Worm (Caenorhabditis elegans) whole organism, early embryonic: ENCODE results near the gene F53H2.1.

Experiments
- B0310.2 ChIP-seq: sonication (generic microtip); optimal IDR thresholded peaks from 2 replicates; lab custom pipeline; 2016; ENCODE audit warnings: mild to moderate bottlenecking, missing genetic modification characterization, missing compliant biosample characterization
- F13C5.2 ChIP-seq: sonication (generic microtip); optimal IDR thresholded peaks from 2 replicates; lab custom pipeline; 2017; ENCODE audit warnings: mild to moderate bottlenecking, missing genetic modification characterization, inconsistent platforms, missing compliant biosample characterization
- aly-1 ChIP-seq: sonication (generic microtip); optimal IDR thresholded peaks from 2 replicates; lab custom pipeline; 2016; ENCODE audit warnings: missing genetic modification characterization, missing compliant biosample characterization
- ama-1 ChIP-seq: fragments of 150-350 bp; optimal IDR thresholded peaks from 2 replicates; lab custom pipeline; 2014
- ceh-13 ChIP-seq: fragments of 200-800 bp; sonication (Bioruptor generic); optimal IDR thresholded peaks from 2 replicates; lab custom pipeline; 2018; ENCODE audit warnings: mild to moderate bottlenecking, missing genetic modification characterization, missing compliant biosample characterization
- ceh-36 ChIP-seq: sonication (generic microtip); optimal IDR thresholded peaks from 2 replicates; lab custom pipeline; 2016; ENCODE audit warnings: missing genetic modification characterization, inconsistent platforms, missing compliant biosample characterization
- ets-7 ChIP-seq: sonication (generic microtip); optimal IDR thresholded peaks from 2 replicates; lab custom pipeline; 2016; ENCODE audit warnings: missing genotype, missing genetic modification characterization, missing compliant biosample characterization
- flt-1 ChIP-seq: fragments of 200-800 bp; sonication (Bioruptor generic); IDR thresholded peaks from 2 replicates; pipeline ENCODE4 v1.3.6; 2022; ENCODE audit warnings: missing genetic modification characterization, missing compliant biosample characterization
- hmbx-1 ChIP-seq: sonication (generic microtip); optimal IDR thresholded peaks from 2 replicates; lab custom pipeline; 2016; ENCODE audit warnings: mild to moderate bottlenecking, missing genetic modification characterization, missing compliant biosample characterization
- hmg-4 ChIP-seq: fragments of 200-800 bp; sonication (Bioruptor generic); optimal IDR thresholded peaks from 2 replicates; lab custom pipeline; 2018; ENCODE audit warnings: mild to moderate bottlenecking, missing genetic modification characterization, missing compliant biosample characterization
- hnd-1 ChIP-seq: sonication (generic microtip); optimal IDR thresholded peaks from 2 replicates; lab custom pipeline; 2016; ENCODE audit warnings: missing genetic modification characterization, missing compliant biosample characterization
- pes-1 ChIP-seq: fragments of 200-800 bp; sonication (Bioruptor generic); IDR thresholded peaks from 2 replicates; pipeline ENCODE4 v1.3.6; 2022; ENCODE audit warnings: missing genetic modification reagents, missing genetic modification characterization, missing compliant biosample characterization
- scrt-1 ChIP-seq: fragments of 200-800 bp; sonication (Bioruptor generic); IDR thresholded peaks from 2 replicates; pipeline ENCODE4 v1.3.6; 2022; ENCODE audit warnings: missing genetic modification characterization, missing compliant biosample characterization
- sea-1 ChIP-seq: fragments of 200-800 bp; sonication (Bioruptor generic); conservative IDR thresholded peaks from 2 replicates; pipeline ENCODE4 v1.3.6; 2022; ENCODE audit warnings: missing genetic modification characterization, missing compliant biosample characterization
- tbx-11 ChIP-seq: fragments of 200-800 bp; sonication (Bioruptor generic); IDR thresholded peaks from 2 replicates; pipeline ENCODE4 v1.3.6; 2022; ENCODE audit warnings: missing genetic modification characterization, missing compliant biosample characterization
- tbx-37 ChIP-seq: fragments of 200-800 bp; sonication (Bioruptor generic); conservative IDR thresholded peaks from 2 replicates; pipeline ENCODE4 v1.3.6; 2022; ENCODE audit warnings: missing genetic modification reagents, missing genetic modification characterization, missing compliant biosample characterization
- tra-4 ChIP-seq: sonication (generic microtip); optimal IDR thresholded peaks from 2 replicates; lab custom pipeline; 2017; ENCODE audit warnings: missing genetic modification characterization, missing compliant biosample characterization

The F53H2.1 gene

DNA sequence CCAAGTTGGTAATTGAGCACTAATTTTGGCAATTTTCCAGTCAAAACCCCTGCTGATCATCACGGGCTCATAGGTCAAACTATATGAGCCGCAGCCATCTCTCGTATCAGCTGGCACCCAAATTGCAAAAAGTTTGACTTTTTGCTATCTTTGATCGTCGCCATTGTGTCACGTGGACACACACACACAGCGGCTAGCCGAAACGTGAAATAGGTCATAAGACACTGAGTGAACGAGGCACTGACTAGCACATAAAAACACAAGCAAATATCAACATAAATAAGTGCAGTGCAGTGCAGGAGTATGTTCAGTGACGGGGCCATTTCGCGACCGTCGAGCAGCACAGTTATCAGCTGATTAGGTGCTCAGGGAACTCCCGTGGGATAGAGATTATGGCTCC is 31.3 kb downstream of the F53H2.1 start:
- no peak for TF ChIP-seq pes-1 (GFP tag; lab: Robert Waterston, UW)
- TF ChIP-seq hmg-4 (GFP tag; lab: Kevin White, UChicago): no peak
- no peak for TF ChIP-seq ceh-13 (GFP tag; lab: Kevin White, UChicago)
- TF ChIP-seq scrt-1: no peak
- no peak for TF ChIP-seq ceh-36 (tag; lab: Kevin White, UChicago)
- no peak for TF ChIP-seq hmbx-1
- TF ChIP-seq B0310.2 (tag; lab: Kevin White, UChicago): no peak
- TF ChIP-seq F13C5.2 (tag; lab: Kevin White, UChicago): no peak
- no peak for TF ChIP-seq hnd-1 (tag; lab: Kevin White, UChicago)
- TF ChIP-seq tra-4 (tag; lab: Kevin White, UChicago): no peak
- TF ChIP-seq aly-1: no peak
- no peak for TF ChIP-seq tbx-11 (GFP tag; lab: Robert Waterston, UW)
- no peak for TF ChIP-seq ama-1 (lab: Kevin White, UChicago)
- no peak for TF ChIP-seq flt-1 (GFP tag; lab: Robert Waterston, UW)

- TF ChIP-seq B0310.2 (tag; lab: Kevin White, UChicago): no peak
These were observed 32.1 kb downstream of the F53H2.1 start for ce11 chrV:20419643-20420042.

ce11 chrV:20422738-20423137 is 35.2 kb downstream of the F53H2.1 start:
- no peak for TF ChIP-seq F13C5.2 (tag; lab: Kevin White, UChicago)
- TF ChIP-seq tbx-37: no peak
- no peak for TF ChIP-seq tbx-11 (GFP tag; lab: Robert Waterston, UW)
- TF ChIP-seq sea-1 (GFP tag; lab: Robert Waterston, UW): no peak
- TF ChIP-seq hnd-1 (tag; lab: Kevin White, UChicago): no peak
- no peak for TF ChIP-seq aly-1
- no peak for TF ChIP-seq scrt-1
- TF ChIP-seq hmbx-1: no peak
- no peak for TF ChIP-seq tra-4 (tag; lab: Kevin White, UChicago)
- TF ChIP-seq ets-7 (tag; lab: Kevin White, UChicago): no peak
- no peak for TF ChIP-seq hmg-4 (GFP tag; lab: Kevin White, UChicago)
- TF ChIP-seq B0310.2 (tag; lab: Kevin White, UChicago): no peak
- no peak for TF ChIP-seq ceh-36 (tag; lab: Kevin White, UChicago)
- no peak for TF ChIP-seq flt-1 (GFP tag; lab: Robert Waterston, UW)
- no peak for TF ChIP-seq ama-1 (lab: Kevin White, UChicago)

DNA sequence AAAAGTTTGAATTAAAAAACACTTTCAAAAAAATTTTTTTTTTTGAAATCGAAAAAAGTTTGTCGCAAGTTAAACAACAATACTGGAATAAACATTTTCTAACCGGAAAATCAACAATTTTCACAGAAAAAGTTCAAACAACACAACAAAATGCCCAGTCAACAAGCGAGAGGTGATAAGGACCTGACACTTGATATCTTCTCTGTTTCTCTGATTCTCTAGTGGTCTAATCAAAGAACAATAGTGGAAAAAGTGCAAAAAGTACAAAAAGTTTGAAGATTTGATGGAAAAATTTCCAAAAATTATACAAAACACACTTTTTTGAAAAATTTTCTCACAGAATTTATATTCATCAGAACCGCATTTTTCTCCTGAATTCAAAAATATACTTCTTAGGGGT is 35.9 kb downstream of the F53H2.1 start:
- TF ChIP-seq tbx-37 (no peak), F13C5.2 (tag; lab: Kevin White, UChicago) (no peak), flt-1 (GFP tag; lab: Robert Waterston, UW) (no peak), hmg-4 (GFP tag; lab: Kevin White, UChicago) (no peak), B0310.2 (tag; lab: Kevin White, UChicago) (no peak), tra-4 (tag; lab: Kevin White, UChicago) (no peak), pes-1 (GFP tag; lab: Robert Waterston, UW) (no peak), ceh-36 (tag; lab: Kevin White, UChicago) (no peak), hmbx-1 (no peak), ama-1 (lab: Kevin White, UChicago) (no peak), scrt-1 (no peak), sea-1 (GFP tag; lab: Robert Waterston, UW) (no peak), ceh-13 (GFP tag; lab: Kevin White, UChicago) (no peak), tbx-11 (GFP tag; lab: Robert Waterston, UW) (no peak)

ce11 chrV:20424229-20425182 is 37.0 kb downstream of the F53H2.1 start:
- TF ChIP-seq aly-1: peak; percentile 1
- TF ChIP-seq F13C5.2 (tag; lab: Kevin White, UChicago): peak; percentile 69
- TF ChIP-seq pes-1 (GFP tag; lab: Robert Waterston, UW): no peak
- no peak for TF ChIP-seq ceh-13 (GFP tag; lab: Kevin White, UChicago)
- TF ChIP-seq scrt-1: 0 out of 2 replicates have a peak, but pooled peaks have one; percentile 22
- no peak for TF ChIP-seq ama-1 (lab: Kevin White, UChicago)
- TF ChIP-seq hnd-1 (tag; lab: Kevin White, UChicago): no peak
- peak; percentile 64 for TF ChIP-seq tbx-37
- TF ChIP-seq tbx-11 (GFP tag; lab: Robert Waterston, UW): no peak
- peak; percentile 55 for TF ChIP-seq flt-1 (GFP tag; lab: Robert Waterston, UW)
- TF ChIP-seq sea-1 (GFP tag; lab: Robert Waterston, UW): 0 out of 2 replicates have a peak, but pooled peaks have one; percentile 60
- TF ChIP-seq hmg-4 (GFP tag; lab: Kevin White, UChicago): peak; percentile 71
- TF ChIP-seq tra-4 (tag; lab: Kevin White, UChicago): no peak
- no peak for TF ChIP-seq ceh-36 (tag; lab: Kevin White, UChicago)
- TF ChIP-seq B0310.2 (tag; lab: Kevin White, UChicago): peak; percentile 85
- no peak for TF ChIP-seq ets-7 (tag; lab: Kevin White, UChicago)
- no peak for TF ChIP-seq hmbx-1

- TF ChIP-seq tbx-37 (no peak), F13C5.2 (tag; lab: Kevin White, UChicago) (no peak), sea-1 (GFP tag; lab: Robert Waterston, UW) (no peak)
These were observed 37.6 kb downstream of the F53H2.1 start, which contains the start of the genes fce-2 and F48F5.8 for ce11 chrV:20425183-20425400. Gene fce-2 (plus strand): TSS chrV:20425301. Gene F48F5.8 (plus strand): TSS chrV:20425342.

DNA sequence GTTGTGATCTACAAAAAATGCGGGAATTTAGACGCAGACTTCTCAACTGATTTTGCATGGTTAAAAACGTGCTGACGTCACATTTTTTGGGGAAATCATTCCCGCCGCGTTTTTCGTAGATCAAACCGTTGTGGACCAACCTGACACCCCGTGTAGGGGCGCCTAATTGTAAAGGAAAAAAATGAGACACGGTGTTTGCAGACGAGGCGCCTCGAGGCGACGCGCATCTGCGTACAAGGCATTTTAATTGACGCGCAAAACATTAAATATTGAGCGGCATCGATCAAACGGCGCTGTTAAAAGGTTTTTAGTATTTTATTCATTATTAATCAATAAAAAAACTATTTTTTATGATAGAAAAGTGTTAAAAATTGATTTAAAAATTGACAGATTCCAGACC is 43.9 kb downstream of the F53H2.1 start:
- TF ChIP-seq tbx-11 (GFP tag; lab: Robert Waterston, UW): 0 out of 2 replicates have a peak, but pooled peaks have one; percentile 28
